Worm (Caenorhabditis elegans): ENCODE measurements around the gene R10H10.4.

The R10H10.4 gene

ce11 chrIV:10436401-10436800 is 41.6 kb upstream of the R10H10.4 start, which contains the start of gene ins-1:
ins-1 (plus strand) TSS chrIV:10436701.
- TF ChIP-seq snpc-4 (tag; optimal IDR thresholded peaks at IDR 0.05), result no peak
- TF ChIP-seq unc-62 (GFP tag; optimal IDR thresholded peaks at IDR 0.05), result no peak
- no peak for TF ChIP-seq mep-1 (tag; optimal IDR thresholded peaks at IDR 0.05)

- TF ChIP-seq nhr-2 (tag; optimal IDR thresholded peaks at IDR 0.05) (no peak), elt-1 (tag; optimal IDR thresholded peaks at IDR 0.05; ENCODE audit: borderline replicate concordance, insufficient read depth) (no peak), tbx-8 (GFP tag; optimal IDR thresholded peaks at IDR 0.05) (no peak), lsy-2 (tag; optimal IDR thresholded peaks at IDR 0.05) (no peak), cnd-1 (tag; optimal IDR thresholded peaks at IDR 0.05) (no peak), ces-1 (GFP tag; optimal IDR thresholded peaks at IDR 0.05) (no peak), mab-5 (tag; optimal IDR thresholded peaks at IDR 0.05) (no peak), elt-3 (tag; optimal IDR thresholded peaks at IDR 0.05) (no peak)
Measured at ce11 chrIV:10430507-10430906, 35.7 kb upstream of the R10H10.4 start.

ce11 chrIV:10429129-10429528 is 34.4 kb upstream of the R10H10.4 start, which contains the start of gene F13B12.2:
F13B12.2 (minus strand) TSS chrIV:10429130.
- no peak for TF ChIP-seq nhr-28 (tag; optimal IDR thresholded peaks at IDR 0.05)
- TF ChIP-seq blmp-1 (tag; optimal IDR thresholded peaks at IDR 0.05), result no peak
- no peak for TF ChIP-seq elt-3 (tag; optimal IDR thresholded peaks at IDR 0.05)
- TF ChIP-seq sptf-1 (tag; optimal IDR thresholded peaks at IDR 0.05), result no peak
- TF ChIP-seq zip-8 (tag; optimal IDR thresholded peaks at IDR 0.05), result no peak
- no peak for TF ChIP-seq mep-1 (tag; optimal IDR thresholded peaks at IDR 0.05)
- TF ChIP-seq nhr-12 (tag; optimal IDR thresholded peaks at IDR 0.05), result no peak
- TF ChIP-seq ces-1 (GFP tag; optimal IDR thresholded peaks at IDR 0.05), result no peak
- TF ChIP-seq cnd-1 (tag; optimal IDR thresholded peaks at IDR 0.05), result no peak
- no peak for TF ChIP-seq sem-2 (GFP tag; optimal IDR thresholded peaks at IDR 0.05)
- TF ChIP-seq unc-120 (tag; optimal IDR thresholded peaks at IDR 0.05; ENCODE audit: poor library complexity, severe bottlenecking), result no peak
- no peak for TF ChIP-seq ham-2 (GFP tag; optimal IDR thresholded peaks at IDR 0.05)
- no peak for TF ChIP-seq unc-39 (tag; optimal IDR thresholded peaks at IDR 0.05)
- no peak for TF ChIP-seq hlh-1 (tag; optimal IDR thresholded peaks at IDR 0.05)
- no peak for TF ChIP-seq ceh-43 (GFP tag; optimal IDR thresholded peaks at IDR 0.05)
- no peak for TF ChIP-seq bed-3 (GFP tag; optimal IDR thresholded peaks at IDR 0.05)
- no peak for TF ChIP-seq M03D4.4 (tag; optimal IDR thresholded peaks at IDR 0.05)
- no peak for TF ChIP-seq nhr-76 (tag; optimal IDR thresholded peaks at IDR 0.05)
- no peak for TF ChIP-seq mls-2 (tag; optimal IDR thresholded peaks at IDR 0.05)
- TF ChIP-seq mab-5 (tag; optimal IDR thresholded peaks at IDR 0.05), result no peak

- no peak for TF ChIP-seq ztf-11 (tag; optimal IDR thresholded peaks at IDR 0.05)
- TF ChIP-seq lin-32 (GFP tag; optimal IDR thresholded peaks at IDR 0.05), result no peak
- no peak for TF ChIP-seq bed-3 (GFP tag; optimal IDR thresholded peaks at IDR 0.05)
- no peak for TF ChIP-seq nhr-2 (tag; optimal IDR thresholded peaks at IDR 0.05)
- TF ChIP-seq ceh-43 (GFP tag; optimal IDR thresholded peaks at IDR 0.05), result no peak
- TF ChIP-seq lsy-2 (tag; optimal IDR thresholded peaks at IDR 0.05), result peak; percentile 27
- TF ChIP-seq lin-13 (tag; optimal IDR thresholded peaks at IDR 0.05), result no peak
Measured at ce11 chrIV:10425129-10425528, 30.4 kb upstream of the R10H10.4 start.

- TF ChIP-seq cnd-1 (tag; optimal IDR thresholded peaks at IDR 0.05), result no peak
- no peak for TF ChIP-seq hlh-1 (tag; optimal IDR thresholded peaks at IDR 0.05)
- no peak for TF ChIP-seq ztf-11 (tag; optimal IDR thresholded peaks at IDR 0.05)
- no peak for TF ChIP-seq mls-2 (tag; optimal IDR thresholded peaks at IDR 0.05)
- TF ChIP-seq elt-1 (tag; optimal IDR thresholded peaks at IDR 0.05; ENCODE audit: borderline replicate concordance, insufficient read depth), result no peak
- TF ChIP-seq tbx-8 (GFP tag; optimal IDR thresholded peaks at IDR 0.05), result no peak
- no peak for TF ChIP-seq nhr-237 (tag; optimal IDR thresholded peaks at IDR 0.05)
- no peak for TF ChIP-seq ces-1 (GFP tag; optimal IDR thresholded peaks at IDR 0.05)
- TF ChIP-seq pha-4 (tag; optimal IDR thresholded peaks at IDR 0.05), result no peak
- TF ChIP-seq unc-39 (tag; optimal IDR thresholded peaks at IDR 0.05), result no peak
- no peak for TF ChIP-seq sem-2 (GFP tag; optimal IDR thresholded peaks at IDR 0.05)
- no peak for TF ChIP-seq mep-1 (tag; optimal IDR thresholded peaks at IDR 0.05)
- TF ChIP-seq nhr-76 (tag; optimal IDR thresholded peaks at IDR 0.05), result no peak
- TF ChIP-seq zip-8 (tag; optimal IDR thresholded peaks at IDR 0.05), result no peak
- no peak for TF ChIP-seq ham-2 (GFP tag; optimal IDR thresholded peaks at IDR 0.05)
- no peak for TF ChIP-seq flh-1 (GFP tag; optimal IDR thresholded peaks at IDR 0.05)
- TF ChIP-seq ceh-43 (GFP tag; optimal IDR thresholded peaks at IDR 0.05), result no peak
- no peak for TF ChIP-seq blmp-1 (tag; optimal IDR thresholded peaks at IDR 0.05)
- TF ChIP-seq lin-13 (tag; optimal IDR thresholded peaks at IDR 0.05), result no peak
- TF ChIP-seq unc-62 (GFP tag; optimal IDR thresholded peaks at IDR 0.05), result no peak
Measured at ce11 chrIV:10424535-10424934, 29.8 kb upstream of the R10H10.4 start, which contains the start of gene F13B12.1. F13B12.1 (minus strand) TSS chrIV:10424635.

Data from whole organism, mixed stage, embryonic.